Worm (Caenorhabditis elegans) whole organism, L4 larva: ENCODE data around the gene nos-1.

ENCODE experiments used
- F26F4.8 ChIP-seq: fragments of 200-800 bp; sonication (Bioruptor generic); conservative IDR thresholded peaks from 2 replicates; pipeline ENCODE4 v1.3.6; 2022; ENCODE audit warnings: missing genetic modification characterization, missing compliant biosample characterization
- ZK546.5 ChIP-seq, 2 experiments: sonication (generic microtip); optimal IDR thresholded peaks; 2 replicates each; lab custom pipeline; 2017; ENCODE audit warnings: missing biosample characterization in 2 of 2, missing genetic modification characterization in 2 of 2
- ama-1 ChIP-seq: fragments of 150-350 bp; optimal IDR thresholded peaks from 2 replicates; lab custom pipeline; 2014; ENCODE audit warnings: inconsistent platforms, mixed read lengths
- ceh-32 ChIP-seq: sonication (generic microtip); optimal IDR thresholded peaks from 2 replicates; lab custom pipeline; 2016; ENCODE audit warnings: mild to moderate bottlenecking, missing genetic modification characterization, missing compliant biosample characterization; ENCODE audit not compliant: poor library complexity
- egl-27 ChIP-seq: sonication (generic microtip); optimal IDR thresholded peaks from 3 replicates; lab custom pipeline; 2017; ENCODE audit warnings: missing biosample characterization, missing genetic modification reagents, missing genetic modification characterization
- fkh-10 ChIP-seq: fragments of 150-350 bp; optimal IDR thresholded peaks from 2 replicates; lab custom pipeline; 2014; ENCODE audit warnings: missing biosample characterization, missing genetic modification reagents, missing genetic modification characterization
- lin-13 ChIP-seq: fragments of 150-350 bp; optimal IDR thresholded peaks from 2 replicates; lab custom pipeline; 2014; ENCODE audit warnings: missing biosample characterization, missing genetic modification reagents, missing genetic modification characterization
- lir-3 ChIP-seq: sonication (generic microtip); optimal IDR thresholded peaks from 2 replicates; lab custom pipeline; 2016; ENCODE audit warnings: mild to moderate bottlenecking, missing genetic modification characterization, missing compliant biosample characterization
- nhr-237 ChIP-seq: sonication (generic microtip); optimal IDR thresholded peaks from 2 replicates; lab custom pipeline; 2017; ENCODE audit warnings: missing biosample characterization, missing genetic modification characterization
- nhr-28 ChIP-seq: fragments of 150-350 bp; optimal IDR thresholded peaks from 2 replicates; lab custom pipeline; 2014; ENCODE audit warnings: missing biosample characterization, missing genetic modification characterization
- nhr-76 ChIP-seq: fragments of 150-350 bp; optimal IDR thresholded peaks from 2 replicates; lab custom pipeline; 2014; ENCODE audit warnings: missing biosample characterization, missing genetic modification characterization
- snpc-4 ChIP-seq: fragments of 150-350 bp; optimal IDR thresholded peaks from 2 replicates; lab custom pipeline; 2014; ENCODE audit warnings: missing biosample characterization, missing genetic modification characterization
- zag-1 ChIP-seq: fragments of 150-350 bp; optimal IDR thresholded peaks from 2 replicates; lab custom pipeline; 2014; ENCODE audit warnings: missing biosample characterization, missing genetic modification characterization

ce11 chrII:10914366-10914765 lies 38.6 kb downstream of the nos-1 start, which contains the start of gene F44F4.15:
- TF ChIP-seq ZK546.5 (tag; optimal IDR thresholded peaks at IDR 0.05; lab: Kevin White, UChicago) (no peak), nhr-76 (tag; lab: Kevin White, UChicago) (no peak), ama-1 (lab: Kevin White, UChicago) (no peak), lin-13 (GFP tag; lab: Kevin White, UChicago) (no peak), ceh-32 (tag; lab: Kevin White, UChicago) (no peak), F26F4.8 (GFP tag; lab: Robert Waterston, UW) (no peak), snpc-4 (tag; lab: Kevin White, UChicago) (no peak), zag-1 (no peak), egl-27 (tag; lab: Kevin White, UChicago) (no peak), nhr-237 (tag; lab: Kevin White, UChicago) (no peak), fkh-10 (GFP tag; lab: Kevin White, UChicago) (no peak), lir-3 (tag; lab: Kevin White, UChicago) (no peak), nhr-28 (tag; lab: Kevin White, UChicago) (no peak)
